Fruit fly (Drosophila melanogaster) whole organism, embryonic: Measurements from ENCODE around the gene HUWE1.

Source experiments
- Aef1 ChIP-seq: fragments of 200-800 bp; sonication (Bioruptor generic); IDR thresholded peaks from 3 replicates; pipeline ENCODE4 v1.3.6; 2022; ENCODE audit warnings: missing biosample characterization, missing genetic modification characterization
- Asciz ChIP-seq: fragments of 200-800 bp; sonication (Bioruptor generic); optimal IDR thresholded peaks from 2 replicates; lab custom pipeline; 2017; ENCODE audit warnings: missing biosample characterization, mild to moderate bottlenecking, missing genetic modification characterization, missing genetic modification reagents
- B-H2 ChIP-seq: fragments of 200-800 bp; sonication (Bioruptor generic); optimal IDR thresholded peaks from 2 replicates; lab custom pipeline; 2018; ENCODE audit warnings: missing biosample characterization, mild to moderate bottlenecking, missing genetic modification characterization
- Bteb2 ChIP-seq: fragments of 200-800 bp; sonication (Bioruptor generic); optimal IDR thresholded peaks from 2 replicates; lab custom pipeline; 2016; ENCODE audit warnings: missing biosample characterization, missing genetic modification characterization
- CG10959 ChIP-seq: fragments of 200-800 bp; sonication (Bioruptor generic); IDR thresholded peaks from 2 replicates; pipeline ENCODE4 v1.3.6; 2022; ENCODE audit warnings: missing biosample characterization, missing genetic modification characterization
- CG13296 ChIP-seq: fragments of 200-800 bp; sonication (Bioruptor generic); optimal IDR thresholded peaks from 3 replicates; lab custom pipeline; 2018; ENCODE audit warnings: missing biosample characterization, mild to moderate bottlenecking, missing genetic modification characterization
- CG13894 ChIP-seq: fragments of 200-800 bp; sonication (Bioruptor generic); optimal IDR thresholded peaks from 3 replicates; lab custom pipeline; 2018; ENCODE audit warnings: missing biosample characterization, mild to moderate bottlenecking, missing genetic modification characterization, moderate library complexity
- CG1647 ChIP-seq: fragments of 200-800 bp; sonication (Bioruptor generic); optimal IDR thresholded peaks from 3 replicates; lab custom pipeline; 2016; ENCODE audit warnings: missing biosample characterization, missing genetic modification characterization
- CG16815 ChIP-seq: fragments of 200-800 bp; sonication (Bioruptor generic); optimal IDR thresholded peaks from 3 replicates; lab custom pipeline; 2017; ENCODE audit warnings: missing biosample characterization, mild to moderate bottlenecking, missing genetic modification characterization
- CG18011 ChIP-seq: fragments of 200-800 bp; sonication (Bioruptor generic); optimal IDR thresholded peaks from 2 replicates; lab custom pipeline; 2017; ENCODE audit warnings: missing biosample characterization, missing genetic modification characterization, mild to moderate bottlenecking, moderate library complexity, missing genotype
- CG2889 ChIP-seq: fragments of 200-800 bp; sonication (Bioruptor generic); IDR thresholded peaks from 3 replicates; pipeline ENCODE4 v1.3.6; 2022; ENCODE audit warnings: missing biosample characterization, missing genetic modification characterization
- CG34422 ChIP-seq: fragments of 200-800 bp; sonication (Bioruptor generic); IDR thresholded peaks from 3 replicates; pipeline ENCODE4 v1.3.6; 2022; ENCODE audit warnings: missing biosample characterization, missing genetic modification characterization
- CG4328 ChIP-seq: fragments of 200-800 bp; sonication (Bioruptor generic); optimal IDR thresholded peaks from 3 replicates; lab custom pipeline; 2017; ENCODE audit warnings: missing biosample characterization, missing genetic modification reagents, missing genetic modification characterization
- CG4854 ChIP-seq: fragments of 200-800 bp; sonication (Bioruptor generic); optimal IDR thresholded peaks from 2 replicates; lab custom pipeline; 2016; ENCODE audit warnings: missing biosample characterization, missing genetic modification characterization, inconsistent platforms
- CG6175 ChIP-seq: fragments of 200-800 bp; sonication (Bioruptor generic); IDR thresholded peaks from 3 replicates; pipeline ENCODE4 v1.3.6; 2022; ENCODE audit warnings: missing biosample characterization, missing genetic modification characterization
- CG6813 ChIP-seq: fragments of 200-800 bp; sonication (Bioruptor generic); optimal IDR thresholded peaks from 2 replicates; lab custom pipeline; 2017; ENCODE audit warnings: missing biosample characterization, missing genetic modification characterization, mild to moderate bottlenecking, moderate library complexity, missing genetic modification reagents
- CG7271 ChIP-seq: fragments of 200-800 bp; sonication (Bioruptor generic); optimal IDR thresholded peaks from 2 replicates; lab custom pipeline; 2018; ENCODE audit warnings: missing biosample characterization, mild to moderate bottlenecking, missing genetic modification characterization, moderate library complexity
- CG7556 ChIP-seq: fragments of 200-800 bp; sonication (Bioruptor generic); optimal IDR thresholded peaks from 2 replicates; lab custom pipeline; 2017; ENCODE audit warnings: missing biosample characterization, mild to moderate bottlenecking, missing genetic modification characterization
- CG8089 ChIP-seq: fragments of 200-800 bp; sonication (Bioruptor generic); optimal IDR thresholded peaks from 3 replicates; lab custom pipeline; 2016; ENCODE audit warnings: missing biosample characterization, missing genetic modification characterization
- CrebB ChIP-seq: fragments of 200-800 bp; sonication (Bioruptor generic); optimal IDR thresholded peaks from 3 replicates; lab custom pipeline; 2018; ENCODE audit warnings: missing biosample characterization, mild to moderate bottlenecking, missing genetic modification characterization
- HHEX ChIP-seq: fragments of 200-800 bp; sonication (Bioruptor generic); optimal IDR thresholded peaks from 3 replicates; lab custom pipeline; 2017; ENCODE audit warnings: missing biosample characterization, mild to moderate bottlenecking, missing genetic modification characterization, missing genetic modification reagents
- MESR4 ChIP-seq: fragments of 200-800 bp; sonication (Bioruptor generic); optimal IDR thresholded peaks from 2 replicates; lab custom pipeline; 2018; ENCODE audit warnings: missing biosample characterization, mild to moderate bottlenecking, missing genetic modification characterization, moderate library complexity
- Myb ChIP-seq: fragments of 200-800 bp; sonication (Bioruptor generic); optimal IDR thresholded peaks from 2 replicates; lab custom pipeline; 2016; ENCODE audit warnings: missing biosample characterization, missing genetic modification characterization
- PHDP ChIP-seq: fragments of 200-800 bp; sonication (Bioruptor generic); optimal IDR thresholded peaks from 3 replicates; lab custom pipeline; 2018; ENCODE audit warnings: missing biosample characterization, mild to moderate bottlenecking, missing genetic modification characterization, moderate library complexity
- ase ChIP-seq: fragments of 200-800 bp; sonication (Bioruptor generic); IDR thresholded peaks from 3 replicates; pipeline ENCODE4 v1.3.6; 2022; ENCODE audit warnings: missing biosample characterization, missing genetic modification characterization
- caup ChIP-seq: fragments of 200-800 bp; sonication (Bioruptor generic); optimal IDR thresholded peaks from 3 replicates; lab custom pipeline; 2017; ENCODE audit warnings: missing biosample characterization, mild to moderate bottlenecking, missing genetic modification characterization, moderate library complexity; ENCODE audit not compliant: severe bottlenecking
- cg ChIP-seq: fragments of 200-800 bp; sonication (Bioruptor generic); optimal IDR thresholded peaks from 3 replicates; lab custom pipeline; 2019; ENCODE audit warnings: missing biosample characterization, mild to moderate bottlenecking, missing genetic modification characterization, moderate library complexity
- chinmo ChIP-seq: fragments of 200-800 bp; sonication (Bioruptor generic); IDR thresholded peaks from 4 replicates; pipeline ENCODE4 v1.3.6; 2022; ENCODE audit warnings: missing biosample characterization, missing genetic modification characterization; ENCODE audit not compliant: partially characterized antibody
- crp ChIP-seq, 2 experiments: fragments of 200-800 bp; sonication (Bioruptor generic); optimal IDR thresholded peaks; 2 replicates in 1 of 2; 3 replicates in 1 of 2; lab custom pipeline; 2017; ENCODE audit warnings: missing biosample characterization in 2 of 2, missing genetic modification characterization in 2 of 2, mild to moderate bottlenecking in 1 of 2, moderate library complexity in 1 of 2
- da ChIP-seq: fragments of 200-800 bp; sonication (Bioruptor generic); optimal IDR thresholded peaks from 2 replicates; lab custom pipeline; 2016; ENCODE audit warnings: missing biosample characterization, missing genetic modification characterization
- danr ChIP-seq: fragments of 200-800 bp; sonication (Bioruptor generic); IDR thresholded peaks from 2 replicates; pipeline ENCODE4 v1.3.6; 2022; ENCODE audit warnings: missing biosample characterization, missing genetic modification characterization
- fd3F ChIP-seq: fragments of 200-800 bp; sonication (Bioruptor generic); optimal IDR thresholded peaks from 2 replicates; lab custom pipeline; 2018; ENCODE audit warnings: missing biosample characterization, mild to moderate bottlenecking, missing genetic modification characterization, moderate library complexity
- gsb ChIP-seq: fragments of 200-800 bp; sonication (Bioruptor generic); IDR thresholded peaks from 2 replicates; pipeline ENCODE4 v1.3.6; 2022; ENCODE audit warnings: missing biosample characterization, missing genetic modification characterization
- hkb ChIP-seq, 2 experiments: fragments of 200-800 bp in 1 of 2; fragments of >200 bp in 1 of 2; sonication (Bioruptor generic) in 1 of 2; IDR thresholded peaks in 1 of 2; optimal IDR thresholded peaks in 1 of 2; 2 replicates each; pipeline versions ENCODE4 v1.3.6 to Lab custom; 2017 to 2022; ENCODE audit warnings: missing biosample characterization in 1 of 2, missing genetic modification characterization in 1 of 2
- klu ChIP-seq: fragments of 200-800 bp; sonication (Bioruptor generic); IDR thresholded peaks from 2 replicates; pipeline ENCODE4 v1.3.6; 2022; ENCODE audit warnings: missing biosample characterization, missing genetic modification characterization
- lola ChIP-seq, 3 experiments: fragments of >200 bp in 2 of 3; fragments of 200-800 bp in 1 of 3; sonication (Bioruptor generic) in 1 of 3; optimal IDR thresholded peaks; 2 replicates each; lab custom pipeline; 2017 to 2019; ENCODE audit warnings: missing biosample characterization in 3 of 3, missing genetic modification characterization in 3 of 3, mild to moderate bottlenecking in 1 of 3, moderate library complexity in 1 of 3
- mirr ChIP-seq: fragments of 200-800 bp; sonication (Bioruptor generic); optimal IDR thresholded peaks from 3 replicates; lab custom pipeline; 2018; ENCODE audit warnings: missing biosample characterization, mild to moderate bottlenecking, missing genetic modification characterization
- mld ChIP-seq: fragments of 200-800 bp; sonication (Bioruptor generic); IDR thresholded peaks from 3 replicates; pipeline ENCODE4 v1.3.6; 2022; ENCODE audit warnings: missing biosample characterization, missing genetic modification characterization; ENCODE audit not compliant: partially characterized antibody
- nerfin-1 ChIP-seq: fragments of 200-800 bp; sonication (Bioruptor generic); optimal IDR thresholded peaks from 3 replicates; lab custom pipeline; 2019; ENCODE audit warnings: missing biosample characterization, mild to moderate bottlenecking, missing genetic modification characterization, moderate library complexity
- odd ChIP-seq: fragments of 200-800 bp; sonication (Bioruptor generic); optimal IDR thresholded peaks from 2 replicates; lab custom pipeline; 2017; ENCODE audit warnings: missing biosample characterization, mild to moderate bottlenecking, missing genetic modification characterization
- pnt ChIP-seq: fragments of 200-800 bp; sonication (Bioruptor generic); optimal IDR thresholded peaks from 3 replicates; lab custom pipeline; 2016; ENCODE audit warnings: missing biosample characterization, missing genetic modification characterization
- ro ChIP-seq: fragments of 200-800 bp; sonication (Bioruptor generic); IDR thresholded peaks from 2 replicates; pipeline ENCODE4 v1.3.6; 2022; ENCODE audit warnings: missing biosample characterization, missing genetic modification characterization
- sc ChIP-seq, 3 experiments: fragments of >200 bp in 2 of 3; fragments of 200-800 bp in 1 of 3; sonication (Bioruptor generic) in 1 of 3; optimal IDR thresholded peaks; 2 replicates in 2 of 3; 3 replicates in 1 of 3; lab custom pipeline; 2017; ENCODE audit warnings: mild to moderate bottlenecking in 1 of 3, missing biosample characterization in 1 of 3, missing genetic modification characterization in 1 of 3, missing genetic modification reagents in 1 of 3
- seq ChIP-seq: fragments of 200-800 bp; sonication (Bioruptor generic); IDR thresholded peaks from 2 replicates; pipeline ENCODE4 v1.3.6; 2022; ENCODE audit warnings: missing biosample characterization, missing genetic modification characterization
- sqz ChIP-seq: fragments of 200-800 bp; sonication (Bioruptor generic); optimal IDR thresholded peaks from 3 replicates; lab custom pipeline; 2018; ENCODE audit warnings: missing biosample characterization, mild to moderate bottlenecking, missing genetic modification characterization
- tap ChIP-seq: fragments of 200-800 bp; optimal IDR thresholded peaks from 3 replicates; lab custom pipeline; 2019; ENCODE audit warnings: missing biosample characterization, mild to moderate bottlenecking, missing genetic modification characterization, moderate library complexity
- tio ChIP-seq: fragments of 200-800 bp; sonication (Bioruptor generic); optimal IDR thresholded peaks from 2 replicates; lab custom pipeline; 2017; ENCODE audit warnings: missing biosample characterization, missing genetic modification characterization, inconsistent platforms
- vnd ChIP-seq: fragments of 200-800 bp; sonication (Bioruptor generic); IDR thresholded peaks from 3 replicates; pipeline ENCODE4 v1.3.6; 2022; ENCODE audit warnings: missing biosample characterization, missing genetic modification characterization; ENCODE audit not compliant: partially characterized antibody

The HUWE1 gene

DNA sequence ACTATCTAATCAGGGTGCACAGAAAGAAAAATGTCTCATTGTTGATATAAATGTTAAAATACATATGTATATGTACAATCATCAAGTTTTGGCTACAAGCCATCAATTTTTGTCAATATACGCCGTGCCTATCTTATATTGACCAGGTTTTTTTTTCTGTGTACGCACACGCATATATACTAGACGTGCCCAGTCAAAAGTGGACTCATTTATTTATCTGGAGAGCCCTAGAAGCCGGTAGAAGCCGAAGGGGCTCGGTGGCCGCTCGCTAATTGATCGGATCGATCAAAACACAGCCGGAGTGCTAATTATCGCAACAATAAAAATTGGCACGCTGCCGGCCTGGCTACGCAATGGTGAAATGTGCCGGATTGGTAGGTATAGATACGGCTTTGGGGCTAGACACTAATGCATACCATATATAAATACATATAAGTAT, 27.9 kb downstream of the HUWE1 start (continued):
- TF ChIP-seq Myb (peak; percentile 16), klu (GFP tag; lab: Robert Waterston, UW) (peak; percentile 33; the same call in 1 of the 2 replicates), fd3F (GFP tag; lab: Kevin White, UChicago) (peak; percentile 60), HHEX (GFP tag; lab: Kevin White, UChicago) (peak; percentile 80), B-H2 (GFP tag; lab: Kevin White, UChicago) (peak; percentile 76), CG1647 (no peak), sqz (GFP tag; lab: Kevin White, UChicago) (no peak), mld (GFP tag; lab: Robert Waterston, UW) (no peak), lola (GFP tag; optimal IDR thresholded peaks at IDR 0.05; lab: Kevin White, UChicago) (peak in 1 of 3 experiments; percentile 25), chinmo (GFP tag; lab: Robert Waterston, UW) (no peak), CG6175 (GFP tag; lab: Robert Waterston, UW) (peak; percentile 67; the same call in 2 of the 3 replicates), CG10959 (GFP tag; lab: Robert Waterston, UW) (peak; percentile 46; the same call in 1 of the 2 replicates), odd (GFP tag; lab: Kevin White, UChicago) (peak; percentile 62), crp (GFP tag; optimal IDR thresholded peaks at IDR 0.05; lab: Kevin White, UChicago) (peak in 1 of 2 experiments; percentile 21), sc (optimal IDR thresholded peaks at IDR 0.05; lab: Kevin White, UChicago) (no peak), sc (GFP tag; optimal IDR thresholded peaks at IDR 0.05; lab: Kevin White, UChicago) (peak; percentile 6), CG13296 (GFP tag; lab: Kevin White, UChicago) (peak; percentile 83), cg (no peak), caup (GFP tag; lab: Kevin White, UChicago) (peak; percentile 81), tio (GFP tag; lab: Kevin White, UChicago) (no peak), da (GFP tag; lab: Kevin White, UChicago) (no peak), CrebB (peak; percentile 50), CG4854 (GFP tag; lab: Kevin White, UChicago) (peak; percentile 27), nerfin-1 (tag; lab: Kevin White, UChicago) (peak; percentile 19), CG7271 (tag; lab: Kevin White, UChicago) (no peak), CG4328 (GFP tag; lab: Kevin White, UChicago) (peak; percentile 58), ro (GFP tag; lab: Robert Waterston, UW) (no peak), CG2889 (peak; percentile 59; the same call in 1 of the 3 replicates), Aef1 (GFP tag; lab: Robert Waterston, UW) (peak; percentile 73), danr (GFP tag; lab: Robert Waterston, UW) (no peak), ase (peak; percentile 65; the same call in 1 of the 3 replicates), CG18011 (GFP tag; lab: Kevin White, UChicago) (peak; percentile 48), Bteb2 (GFP tag; lab: Kevin White, UChicago) (peak; percentile 52), gsb (GFP tag; lab: Robert Waterston, UW) (peak; percentile 70), MESR4 (GFP tag; lab: Kevin White, UChicago) (no peak), CG8089 (GFP tag; lab: Kevin White, UChicago) (no peak), Asciz (GFP tag; lab: Kevin White, UChicago) (no peak), CG16815 (peak; percentile 48), CG6813 (GFP tag; lab: Kevin White, UChicago) (peak; percentile 37), seq (GFP tag; lab: Robert Waterston, UW) (peak; percentile 65), pnt (GFP tag; lab: Kevin White, UChicago) (no peak), vnd (GFP tag; lab: Robert Waterston, UW) (no peak), CG34422 (peak; percentile 57; the same call in 1 of the 3 replicates), hkb (optimal IDR thresholded peaks at IDR 0.05; lab: Kevin White, UChicago) (no peak), hkb (GFP tag; IDR thresholded peaks at IDR 0.05; lab: Robert Waterston, UW) (peak; percentile 82), CG13894 (tag; lab: Kevin White, UChicago) (peak; percentile 79), CG7556 (GFP tag; lab: Kevin White, UChicago) (peak; percentile 66), mirr (GFP tag; lab: Kevin White, UChicago) (peak; percentile 77), PHDP (tag; lab: Kevin White, UChicago) (peak; percentile 77), tap (tag; lab: Kevin White, UChicago) (no peak)
